Fruit fly (Drosophila melanogaster) whole organism, embryonic: ENCODE measurements around the gene CG45072.
A peak's percentile ranks its signal among the peaks of the same experiment; 100 is the strongest.

Source experiments
- CG10267 ChIP-seq: fragments of 200-800 bp; sonication (Bioruptor generic); optimal IDR thresholded peaks from 2 replicates; lab custom pipeline; 2018; ENCODE audit warnings: missing biosample characterization, mild to moderate bottlenecking, missing genetic modification characterization, moderate library complexity
- CG11560 ChIP-seq: fragments of 200-800 bp; sonication (Bioruptor generic); IDR thresholded peaks from 3 replicates; pipeline ENCODE4 v1.3.6; 2022; ENCODE audit warnings: missing biosample characterization, missing genetic modification characterization
- CG13123 ChIP-seq: fragments of 200-800 bp; sonication (Bioruptor generic); optimal IDR thresholded peaks from 2 replicates; lab custom pipeline; 2016; ENCODE audit warnings: missing biosample characterization, missing genetic modification characterization
- CG15011 ChIP-seq: fragments of 200-800 bp; sonication (Bioruptor generic); optimal IDR thresholded peaks from 3 replicates; lab custom pipeline; 2018; ENCODE audit warnings: missing biosample characterization, mild to moderate bottlenecking, missing genetic modification characterization
- CG15696 ChIP-seq: fragments of 200-800 bp; sonication (Bioruptor generic); optimal IDR thresholded peaks from 2 replicates; lab custom pipeline; 2019; ENCODE audit warnings: missing biosample characterization, mild to moderate bottlenecking, missing genetic modification characterization, moderate library complexity
- CG1603 ChIP-seq: fragments of 200-800 bp; sonication (Bioruptor generic); optimal IDR thresholded peaks from 2 replicates; lab custom pipeline; 2019; ENCODE audit warnings: missing biosample characterization, mild to moderate bottlenecking, missing genetic modification characterization, moderate library complexity
- CG18262 ChIP-seq: fragments of 200-800 bp; optimal IDR thresholded peaks from 3 replicates; lab custom pipeline; 2019; ENCODE audit warnings: missing biosample characterization, mild to moderate bottlenecking, missing genetic modification characterization, moderate library complexity
- CG18619 ChIP-seq: fragments of 200-800 bp; sonication (Bioruptor generic); optimal IDR thresholded peaks from 3 replicates; lab custom pipeline; 2017; ENCODE audit warnings: missing biosample characterization, mild to moderate bottlenecking, missing genetic modification characterization
- CG30020 ChIP-seq: fragments of 200-800 bp; optimal IDR thresholded peaks from 2 replicates; lab custom pipeline; 2019; ENCODE audit warnings: missing biosample characterization, mild to moderate bottlenecking, missing genetic modification characterization, moderate library complexity
- CG3281 ChIP-seq: fragments of 200-800 bp; sonication (Bioruptor generic); optimal IDR thresholded peaks from 3 replicates; lab custom pipeline; 2017; ENCODE audit warnings: missing biosample characterization, mild to moderate bottlenecking, missing genetic modification characterization
- CG33213 ChIP-seq: fragments of 200-800 bp; sonication (Bioruptor generic); optimal IDR thresholded peaks from 3 replicates; lab custom pipeline; 2016; ENCODE audit warnings: missing biosample characterization, missing genetic modification characterization
- CG3726 ChIP-seq: fragments of 200-800 bp; sonication (Bioruptor generic); IDR thresholded peaks from 3 replicates; pipeline ENCODE4, ENCODE4 v1.3.6; 2022; ENCODE audit warnings: missing biosample characterization, missing genetic modification characterization
- CG5245 ChIP-seq: fragments of 200-800 bp; sonication (Bioruptor generic); optimal IDR thresholded peaks from 3 replicates; lab custom pipeline; 2016; ENCODE audit warnings: missing biosample characterization, missing genetic modification characterization
- CG6175 ChIP-seq: fragments of 200-800 bp; sonication (Bioruptor generic); IDR thresholded peaks from 3 replicates; pipeline ENCODE4 v1.3.6; 2022; ENCODE audit warnings: missing biosample characterization, missing genetic modification characterization
- CG7556 ChIP-seq: fragments of 200-800 bp; sonication (Bioruptor generic); optimal IDR thresholded peaks from 2 replicates; lab custom pipeline; 2017; ENCODE audit warnings: missing biosample characterization, mild to moderate bottlenecking, missing genetic modification characterization
- CG7928 ChIP-seq: fragments of 200-800 bp; sonication (Bioruptor generic); optimal IDR thresholded peaks from 2 replicates; lab custom pipeline; 2017; ENCODE audit warnings: missing biosample characterization, mild to moderate bottlenecking, missing genetic modification characterization
- CG8089 ChIP-seq: fragments of 200-800 bp; sonication (Bioruptor generic); optimal IDR thresholded peaks from 3 replicates; lab custom pipeline; 2016; ENCODE audit warnings: missing biosample characterization, missing genetic modification characterization
- CG8290 ChIP-seq, 3 experiments: fragments of 200-800 bp; sonication (Bioruptor generic); optimal IDR thresholded peaks; 2 replicates each; lab custom pipeline; 2016 to 2019; ENCODE audit warnings: missing biosample characterization in 3 of 3, missing genetic modification characterization in 3 of 3, mild to moderate bottlenecking in 2 of 3, moderate library complexity in 1 of 3
- CG8924 ChIP-seq: fragments of 200-800 bp; optimal IDR thresholded peaks from 3 replicates; lab custom pipeline; 2019; ENCODE audit warnings: missing biosample characterization, mild to moderate bottlenecking, missing genetic modification characterization, moderate library complexity
- CG9797 ChIP-seq: fragments of 200-800 bp; sonication (Bioruptor generic); optimal IDR thresholded peaks from 3 replicates; lab custom pipeline; 2018; ENCODE audit warnings: missing biosample characterization, mild to moderate bottlenecking, missing genetic modification characterization
- CG9876 ChIP-seq: fragments of 200-800 bp; sonication (Bioruptor generic); optimal IDR thresholded peaks from 2 replicates; lab custom pipeline; 2016; ENCODE audit warnings: missing biosample characterization, missing genetic modification characterization
- Dip2 ChIP-seq: fragments of 200-800 bp; sonication (Bioruptor generic); IDR thresholded peaks from 2 replicates; pipeline ENCODE4 v1.3.6; 2022; ENCODE audit warnings: missing biosample characterization, missing genetic modification characterization
- E2f2 ChIP-seq: fragments of 200-800 bp; sonication (Bioruptor generic); IDR thresholded peaks from 2 replicates; pipeline ENCODE4 v1.3.6; 2022; ENCODE audit warnings: missing biosample characterization, missing genetic modification characterization
- ERR ChIP-seq: fragments of 200-800 bp; sonication (Bioruptor generic); optimal IDR thresholded peaks from 2 replicates; lab custom pipeline; 2016; ENCODE audit warnings: missing biosample characterization, missing genetic modification characterization
- Eip74EF ChIP-seq, 2 experiments: fragments of 200-800 bp in 1 of 2; fragments of >200 bp in 1 of 2; sonication (Bioruptor generic) in 1 of 2; optimal IDR thresholded peaks; 2 replicates each; lab custom pipeline; 2017 to 2019; ENCODE audit warnings: missing biosample characterization in 2 of 2, missing genetic modification characterization in 2 of 2, mild to moderate bottlenecking in 1 of 2, moderate library complexity in 1 of 2
- Gsc ChIP-seq: fragments of 200-800 bp; sonication (Bioruptor generic); IDR thresholded peaks from 2 replicates; pipeline ENCODE4 v1.3.6; 2022; ENCODE audit warnings: missing biosample characterization, missing genetic modification characterization
- H2.0 ChIP-seq: fragments of 200-800 bp; sonication (Bioruptor generic); IDR thresholded peaks from 2 replicates; pipeline ENCODE4 v1.3.6; 2022; ENCODE audit warnings: missing biosample characterization, missing genetic modification characterization
- Myb ChIP-seq: fragments of 200-800 bp; sonication (Bioruptor generic); optimal IDR thresholded peaks from 2 replicates; lab custom pipeline; 2016; ENCODE audit warnings: missing biosample characterization, missing genetic modification characterization
- Nf-YA ChIP-seq: fragments of 200-800 bp; sonication (Bioruptor generic); IDR thresholded peaks from 2 replicates; pipeline ENCODE4 v1.3.6; 2022; ENCODE audit warnings: missing biosample characterization, missing genetic modification characterization
- Sry-β ChIP-seq: fragments of 200-800 bp; sonication (Bioruptor generic); optimal IDR thresholded peaks from 2 replicates; lab custom pipeline; 2018; ENCODE audit warnings: missing biosample characterization, mild to moderate bottlenecking, missing genetic modification characterization, moderate library complexity
- Ssrp ChIP-seq: fragments of 200-800 bp; sonication (Bioruptor generic); optimal IDR thresholded peaks from 2 replicates; lab custom pipeline; 2018; ENCODE audit warnings: missing biosample characterization, mild to moderate bottlenecking, missing genetic modification characterization, moderate library complexity
- TFAM ChIP-seq: fragments of 200-800 bp; sonication (Bioruptor generic); optimal IDR thresholded peaks from 2 replicates; lab custom pipeline; 2017; ENCODE audit warnings: missing biosample characterization, missing genetic modification characterization, inconsistent platforms
- Vsx1 ChIP-seq: fragments of 200-800 bp; sonication (Bioruptor generic); optimal IDR thresholded peaks from 2 replicates; lab custom pipeline; 2017; ENCODE audit warnings: missing biosample characterization, mild to moderate bottlenecking, missing genetic modification characterization, missing genetic modification reagents
- Xbp1 ChIP-seq: fragments of 200-800 bp; sonication (Bioruptor generic); optimal IDR thresholded peaks from 3 replicates; lab custom pipeline; 2016; ENCODE audit warnings: missing biosample characterization, mild to moderate bottlenecking, missing genetic modification characterization
- ac ChIP-seq: fragments of 200-800 bp; sonication (Bioruptor generic); optimal IDR thresholded peaks from 3 replicates; lab custom pipeline; 2017; ENCODE audit warnings: missing biosample characterization, mild to moderate bottlenecking, missing genetic modification characterization
- bowl ChIP-seq: fragments of 200-800 bp; sonication (Bioruptor generic); IDR thresholded peaks from 2 replicates; pipeline ENCODE4 v1.3.6; 2022; ENCODE audit warnings: missing biosample characterization, missing genetic modification characterization
- ems ChIP-seq: fragments of 200-800 bp; sonication (Bioruptor generic); optimal IDR thresholded peaks from 3 replicates; lab custom pipeline; 2016; ENCODE audit warnings: missing biosample characterization, missing genetic modification characterization
- fd64A ChIP-seq: fragments of 200-800 bp; sonication (Bioruptor generic); optimal IDR thresholded peaks from 3 replicates; lab custom pipeline; 2018; ENCODE audit warnings: missing biosample characterization, mild to moderate bottlenecking, missing genetic modification characterization
- gcm2 ChIP-seq: fragments of 200-800 bp; sonication (Bioruptor generic); optimal IDR thresholded peaks from 2 replicates; lab custom pipeline; 2016; ENCODE audit warnings: missing biosample characterization, missing genetic modification characterization
- gsb-n ChIP-seq: fragments of 200-800 bp; sonication (Bioruptor generic); optimal IDR thresholded peaks from 3 replicates; lab custom pipeline; 2018; ENCODE audit warnings: missing biosample characterization, mild to moderate bottlenecking, missing genetic modification characterization
- gt ChIP-seq: fragments of 200-800 bp; sonication (Bioruptor generic); IDR thresholded peaks from 2 replicates; pipeline ENCODE4 v1.3.6; 2022; ENCODE audit warnings: missing biosample characterization, missing genetic modification characterization
- maf-S ChIP-seq: fragments of 200-800 bp; sonication (Bioruptor generic); optimal IDR thresholded peaks from 2 replicates; lab custom pipeline; 2016; ENCODE audit warnings: missing biosample characterization, missing genetic modification characterization
- pfk ChIP-seq: fragments of 200-800 bp; sonication (Bioruptor generic); optimal IDR thresholded peaks from 2 replicates; lab custom pipeline; 2018; ENCODE audit warnings: missing biosample characterization, mild to moderate bottlenecking, missing genetic modification characterization, moderate library complexity
- prd ChIP-seq, 3 experiments: fragments of >200 bp in 2 of 3; fragments of 200-800 bp in 1 of 3; sonication (Bioruptor generic) in 1 of 3; optimal IDR thresholded peaks in 2 of 3; IDR thresholded peaks in 1 of 3; 2 replicates in 2 of 3; 3 replicates in 1 of 3; pipeline versions ENCODE4 v1.3.6 to Lab custom; 2017 to 2022; ENCODE audit warnings: missing biosample characterization in 1 of 3, missing genetic modification characterization in 1 of 3
- slbo ChIP-seq: fragments of 200-800 bp; sonication (Bioruptor generic); IDR thresholded peaks from 2 replicates; pipeline ENCODE4 v1.3.6; 2022; ENCODE audit warnings: missing biosample characterization, missing genetic modification characterization
- toy ChIP-seq: fragments of 200-800 bp; sonication (Bioruptor generic); IDR thresholded peaks from 2 replicates; pipeline ENCODE4 v1.3.6; 2022; ENCODE audit warnings: missing biosample characterization, missing genetic modification characterization
- trem ChIP-seq: fragments of 200-800 bp; optimal IDR thresholded peaks from 3 replicates; lab custom pipeline; 2019; ENCODE audit warnings: missing biosample characterization, mild to moderate bottlenecking, missing genetic modification characterization, moderate library complexity
- unc-4 ChIP-seq: fragments of 200-800 bp; sonication (Bioruptor generic); IDR thresholded peaks from 2 replicates; pipeline ENCODE4 v1.3.6; 2022; ENCODE audit warnings: missing biosample characterization, missing genetic modification characterization; ENCODE audit not compliant: partially characterized antibody
- usp ChIP-seq: fragments of >200 bp; optimal IDR thresholded peaks from 2 replicates; lab custom pipeline; 2017; ENCODE audit warnings: missing biosample characterization, missing genetic modification characterization
- vvl ChIP-seq: fragments of 200-800 bp; sonication (Bioruptor generic); IDR thresholded peaks from 2 replicates; pipeline ENCODE4 v1.3.6; 2022; ENCODE audit warnings: missing biosample characterization, missing genetic modification characterization

The CG45072 gene

dm6 chr3R:30092700-30093044 is 30.4 kb downstream of the CG45072 start (continued):
- TF ChIP-seq CG3726 (GFP tag; lab: Robert Waterston, UW) (peak; percentile 75; the same call in 2 of the 3 replicates), CG8924 (peak; percentile 85), CG8290 (GFP tag; optimal IDR thresholded peaks at IDR 0.05; lab: Kevin White, UChicago) (peak; percentile 37), CG8290 (tag; optimal IDR thresholded peaks at IDR 0.05; lab: Kevin White, UChicago) (peak in 1 of 2 experiments; percentile 90), Vsx1 (GFP tag; lab: Kevin White, UChicago) (peak; percentile 54), toy (GFP tag; lab: Robert Waterston, UW) (peak; percentile 53; the same call in 1 of the 2 replicates), Sry-β (GFP tag; lab: Kevin White, UChicago) (no peak), Eip74EF (GFP tag; optimal IDR thresholded peaks at IDR 0.05; lab: Kevin White, UChicago) (peak in 1 of 2 experiments; percentile 59), TFAM (GFP tag; lab: Kevin White, UChicago) (peak; percentile 9), unc-4 (GFP tag; lab: Robert Waterston, UW) (no peak), CG5245 (GFP tag; lab: Kevin White, UChicago) (peak; percentile 79), ac (no peak), vvl (GFP tag; lab: Robert Waterston, UW) (peak; percentile 95), H2.0 (GFP tag; lab: Robert Waterston, UW) (peak; percentile 72), ems (GFP tag; lab: Kevin White, UChicago) (peak; percentile 86), fd64A (GFP tag; lab: Kevin White, UChicago) (peak; percentile 71), CG8089 (GFP tag; lab: Kevin White, UChicago) (peak; percentile 66), CG7556 (peak; percentile 83), CG18262 (tag; lab: Kevin White, UChicago) (peak; percentile 81), CG13123 (GFP tag; lab: Kevin White, UChicago) (peak; percentile 65), gcm2 (GFP tag; lab: Kevin White, UChicago) (peak; percentile 60), prd (optimal IDR thresholded peaks at IDR 0.05; lab: Kevin White, UChicago) (no peak), prd (GFP tag; IDR thresholded peaks at IDR 0.05; lab: Robert Waterston, UW) (peak; percentile 91), CG6175 (peak; percentile 81; the same call in 2 of the 3 replicates), Dip2 (GFP tag; lab: Robert Waterston, UW) (no peak), bowl (GFP tag; lab: Robert Waterston, UW) (peak; percentile 63), Gsc (GFP tag; lab: Robert Waterston, UW) (peak; percentile 73), Ssrp (tag; lab: Kevin White, UChicago) (peak; percentile 75), slbo (peak; percentile 93), maf-S (GFP tag; lab: Kevin White, UChicago) (peak; percentile 88), E2f2 (peak; percentile 57), ERR (GFP tag; lab: Kevin White, UChicago) (peak; percentile 84), Nf-YA (GFP tag; lab: Robert Waterston, UW) (peak; percentile 63; the same call in 1 of the 2 replicates), CG1603 (tag; lab: Kevin White, UChicago) (peak; percentile 82), CG15696 (peak; percentile 39), CG10267 (tag; lab: Kevin White, UChicago) (peak; percentile 78), CG3281 (GFP tag; lab: Kevin White, UChicago) (peak; percentile 84), Myb (GFP tag; lab: Kevin White, UChicago) (peak; percentile 74), CG33213 (GFP tag; lab: Kevin White, UChicago) (peak; percentile 81), CG30020 (tag; lab: Kevin White, UChicago) (peak; percentile 2), CG9797 (GFP tag; lab: Kevin White, UChicago) (no peak), CG18619 (GFP tag; lab: Kevin White, UChicago) (peak; percentile 80), CG7928 (GFP tag; lab: Kevin White, UChicago) (peak; percentile 54), CG11560 (peak; percentile 73; the same call in 2 of the 3 replicates), usp (GFP tag; lab: Kevin White, UChicago) (no peak), CG9876 (GFP tag; lab: Kevin White, UChicago) (peak; percentile 68), pfk (GFP tag; lab: Kevin White, UChicago) (no peak), CG15011 (GFP tag; lab: Kevin White, UChicago) (peak; percentile 71), gsb-n (peak; percentile 75), Xbp1 (GFP tag; lab: Kevin White, UChicago) (peak; percentile 89), gt (GFP tag; lab: Robert Waterston, UW) (peak; percentile 62), trem (tag; lab: Kevin White, UChicago) (peak; percentile 66)
